Fruit fly (Drosophila melanogaster): ENCODE data around the gene Usp5.

DNA sequence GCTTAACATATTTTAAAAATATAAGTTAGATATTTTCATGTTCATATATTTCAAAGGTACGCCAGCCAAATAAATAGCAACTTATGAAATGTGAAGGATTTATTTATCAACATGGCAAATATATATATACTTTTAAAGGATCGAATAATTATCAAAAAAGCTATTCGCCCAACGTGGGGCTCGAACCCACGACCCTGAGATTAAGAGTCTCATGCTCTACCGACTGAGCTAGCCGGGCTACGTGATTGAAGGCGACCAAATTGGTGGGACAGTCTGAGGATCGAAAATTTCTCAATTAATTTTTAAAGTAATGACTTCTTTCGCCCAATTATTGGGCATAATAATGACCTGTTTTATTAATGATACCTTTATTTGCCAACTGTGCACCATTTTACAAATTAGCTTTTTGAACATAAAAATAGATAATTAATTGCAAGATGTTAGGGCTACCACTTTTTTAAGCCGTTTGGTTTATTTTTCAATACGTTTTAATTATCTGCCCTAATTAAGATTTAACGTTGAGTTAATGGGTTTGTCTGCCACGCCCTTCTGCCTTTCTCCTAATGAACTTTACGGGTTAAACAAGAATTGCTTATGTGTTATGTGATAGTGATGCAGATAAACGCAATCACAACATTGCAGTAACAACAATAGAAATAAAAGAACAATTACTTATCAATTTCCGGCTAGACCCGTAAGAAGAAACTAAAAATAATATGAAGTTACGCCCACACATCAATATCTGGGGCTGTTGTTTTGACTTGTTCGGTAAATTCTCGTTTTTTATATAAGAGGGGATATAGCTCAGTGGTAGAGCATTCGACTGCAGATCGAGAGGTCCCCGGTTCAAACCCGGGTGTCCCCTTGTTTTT, 51.2 kb downstream of the Usp5 start:
- TF ChIP-seq toe (GFP tag; optimal IDR thresholded peaks at IDR 0.05) (no peak), CG7101 (tag; optimal IDR thresholded peaks at IDR 0.05) (no peak), Hr96 (GFP tag; optimal IDR thresholded peaks at IDR 0.05) (no peak), CG7045 (GFP tag; optimal IDR thresholded peaks at IDR 0.05) (no peak), CG12768 (GFP tag; optimal IDR thresholded peaks at IDR 0.05) (no peak)
